Fruit fly (Drosophila melanogaster): ENCODE measurements around the gene CG43814.

The CG43814 gene

dm6 chr2L:18789773-18790385, 15.3 kb downstream of the CG43814 start:
- TF ChIP-seq tj (GFP tag; optimal IDR thresholded peaks at IDR 0.05) (no peak), cic (GFP tag; optimal IDR thresholded peaks at IDR 0.05) (no peak), bab1 (GFP tag; optimal IDR thresholded peaks at IDR 0.05) (no peak), Crg-1 (GFP tag; optimal IDR thresholded peaks at IDR 0.05) (no peak), CG7045 (GFP tag; optimal IDR thresholded peaks at IDR 0.05) (no peak), CG5204 (GFP tag; optimal IDR thresholded peaks at IDR 0.05) (no peak), Clk (GFP tag; optimal IDR thresholded peaks at IDR 0.05) (no peak), Mnt (GFP tag; optimal IDR thresholded peaks at IDR 0.05) (no peak), ovo (GFP tag; optimal IDR thresholded peaks at IDR 0.05) (no peak), CG1620 (GFP tag; optimal IDR thresholded peaks at IDR 0.05) (no peak), CG33017 (tag; optimal IDR thresholded peaks at IDR 0.05) (no peak), pad (GFP tag; optimal IDR thresholded peaks at IDR 0.05) (no peak), CG11617 (GFP tag; optimal IDR thresholded peaks at IDR 0.05) (no peak), toe (GFP tag; optimal IDR thresholded peaks at IDR 0.05) (no peak), CG7101 (tag; optimal IDR thresholded peaks at IDR 0.05) (no peak)

DNA sequence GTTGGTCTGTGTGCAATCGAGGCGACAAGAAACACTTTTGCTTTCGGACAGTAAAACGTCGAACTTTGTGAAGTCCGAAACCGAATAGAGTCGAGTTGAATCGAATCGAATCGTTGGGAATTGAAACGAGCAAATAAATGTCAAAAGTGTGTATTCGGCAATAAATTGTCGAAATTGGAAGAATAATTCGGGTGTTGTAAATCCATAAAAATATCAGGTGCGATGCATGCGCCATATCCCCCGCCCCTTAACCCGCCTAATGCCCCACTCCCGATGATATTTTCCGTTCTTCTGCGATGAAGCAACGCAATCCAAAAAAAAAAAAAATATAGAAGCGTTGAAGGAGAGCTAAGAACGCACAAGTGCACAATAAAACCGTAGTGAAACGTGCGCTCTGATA, 16.2 kb downstream of the CG43814 start:
- TF ChIP-seq toe (GFP tag; optimal IDR thresholded peaks at IDR 0.05): no peak
- no peak for TF ChIP-seq Hr96 (GFP tag; optimal IDR thresholded peaks at IDR 0.05)
- no peak for TF ChIP-seq CG14711 (tag; optimal IDR thresholded peaks at IDR 0.05)
- TF ChIP-seq pad (GFP tag; optimal IDR thresholded peaks at IDR 0.05): no peak
- TF ChIP-seq Clk (GFP tag; optimal IDR thresholded peaks at IDR 0.05): no peak
- TF ChIP-seq cic (GFP tag; optimal IDR thresholded peaks at IDR 0.05): no peak
- no peak for TF ChIP-seq CG1620 (GFP tag; optimal IDR thresholded peaks at IDR 0.05)
- TF ChIP-seq Mnt (GFP tag; optimal IDR thresholded peaks at IDR 0.05): no peak
- TF ChIP-seq cnc (optimal IDR thresholded peaks at IDR 0.05): no peak
- no peak for TF ChIP-seq bab1 (GFP tag; optimal IDR thresholded peaks at IDR 0.05)

dm6 chr2L:18787415-18787989, 17.6 kb downstream of the CG43814 start:
- TF ChIP-seq Clk (GFP tag; optimal IDR thresholded peaks at IDR 0.05) (no peak), CG7045 (GFP tag; optimal IDR thresholded peaks at IDR 0.05) (no peak), CG12768 (GFP tag; optimal IDR thresholded peaks at IDR 0.05) (no peak), Hr96 (GFP tag; optimal IDR thresholded peaks at IDR 0.05) (no peak), Mnt (GFP tag; optimal IDR thresholded peaks at IDR 0.05) (no peak), cic (GFP tag; optimal IDR thresholded peaks at IDR 0.05) (peak; percentile 22), CG14711 (tag; optimal IDR thresholded peaks at IDR 0.05) (no peak), cnc (optimal IDR thresholded peaks at IDR 0.05) (no peak)

DNA sequence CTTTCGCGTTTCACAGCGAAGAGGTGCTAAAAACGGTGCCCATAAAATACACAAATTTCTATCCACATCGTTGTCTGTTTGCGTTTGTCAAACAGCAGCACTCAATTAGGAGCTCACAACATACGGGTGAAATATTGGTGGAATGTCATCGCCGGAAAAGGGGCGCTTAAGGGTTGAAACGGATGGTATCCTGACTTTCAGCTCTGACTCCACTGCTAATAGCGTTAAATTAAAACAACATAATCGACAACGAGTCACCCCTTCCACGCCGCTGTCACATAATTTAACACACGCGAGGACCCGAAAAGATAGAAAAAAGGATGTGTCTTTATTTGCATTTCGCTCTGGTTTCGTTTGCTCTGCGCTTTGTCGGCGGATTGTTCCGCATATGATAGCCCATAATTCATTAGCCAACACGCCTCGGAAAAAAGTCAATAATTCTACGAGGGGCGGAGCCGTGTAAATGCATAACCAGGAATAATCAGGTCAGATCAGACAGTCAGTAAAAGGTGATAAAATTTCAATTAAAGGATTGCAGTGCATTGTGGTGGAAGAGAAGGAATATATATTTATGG, 20.0 kb downstream of the CG43814 start:
- no peak for TF ChIP-seq CG11617 (GFP tag; optimal IDR thresholded peaks at IDR 0.05)
- no peak for TF ChIP-seq CG5204 (GFP tag; optimal IDR thresholded peaks at IDR 0.05)
- TF ChIP-seq Hr96 (GFP tag; optimal IDR thresholded peaks at IDR 0.05): no peak
- no peak for TF ChIP-seq Crg-1 (GFP tag; optimal IDR thresholded peaks at IDR 0.05)
- no peak for TF ChIP-seq ovo (GFP tag; optimal IDR thresholded peaks at IDR 0.05)
- TF ChIP-seq CG7101 (tag; optimal IDR thresholded peaks at IDR 0.05): no peak
- TF ChIP-seq CG14711 (tag; optimal IDR thresholded peaks at IDR 0.05): no peak
- no peak for TF ChIP-seq CG12768 (GFP tag; optimal IDR thresholded peaks at IDR 0.05)
- no peak for TF ChIP-seq bab1 (GFP tag; optimal IDR thresholded peaks at IDR 0.05)
- no peak for TF ChIP-seq Mnt (GFP tag; optimal IDR thresholded peaks at IDR 0.05)
- TF ChIP-seq CG33017 (tag; optimal IDR thresholded peaks at IDR 0.05): no peak
- TF ChIP-seq tj (GFP tag; optimal IDR thresholded peaks at IDR 0.05): no peak
- no peak for TF ChIP-seq CG1620 (GFP tag; optimal IDR thresholded peaks at IDR 0.05)
- TF ChIP-seq Clk (GFP tag; optimal IDR thresholded peaks at IDR 0.05): no peak
- no peak for TF ChIP-seq cic (GFP tag; optimal IDR thresholded peaks at IDR 0.05)

DNA sequence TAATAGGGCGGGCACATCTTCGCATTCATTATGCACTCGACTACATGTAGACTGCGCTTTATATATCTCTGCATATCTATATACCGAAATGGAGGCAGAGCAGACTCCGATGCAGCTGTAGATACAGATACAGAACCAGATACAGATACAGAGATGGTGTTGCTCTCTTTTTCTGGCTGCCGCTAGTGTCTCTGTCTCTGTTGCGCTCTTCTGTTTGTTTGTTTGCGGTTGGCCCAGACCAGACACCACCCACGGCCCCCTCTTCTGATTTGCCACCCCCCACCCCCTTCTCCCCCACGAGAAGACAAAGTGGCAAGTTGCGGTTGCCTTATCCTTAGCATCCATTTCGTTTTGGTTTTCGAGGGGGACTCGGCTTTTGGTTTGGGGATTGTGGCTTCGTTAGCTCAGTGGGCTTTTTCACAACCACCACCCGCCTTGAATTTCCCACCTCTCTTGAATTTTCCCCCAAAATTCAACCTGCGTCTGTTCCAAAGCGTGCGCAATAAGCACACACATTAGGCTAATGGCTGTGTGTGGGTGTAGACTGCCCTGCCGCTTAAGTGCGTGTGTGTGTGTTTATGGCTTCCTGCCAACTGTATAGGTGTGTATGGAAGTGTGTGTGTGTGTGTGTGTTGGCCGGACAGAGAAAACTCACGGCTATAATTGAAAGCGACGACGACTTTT, 21.6 kb downstream of the CG43814 start:
- TF ChIP-seq Mnt (GFP tag; optimal IDR thresholded peaks at IDR 0.05): no peak
- TF ChIP-seq CG14711 (tag; optimal IDR thresholded peaks at IDR 0.05): no peak
- TF ChIP-seq CG33017 (tag; optimal IDR thresholded peaks at IDR 0.05): no peak
- no peak for TF ChIP-seq tj (GFP tag; optimal IDR thresholded peaks at IDR 0.05)
- no peak for TF ChIP-seq Crg-1 (GFP tag; optimal IDR thresholded peaks at IDR 0.05)
- no peak for TF ChIP-seq CG7101 (tag; optimal IDR thresholded peaks at IDR 0.05)
- TF ChIP-seq cic (GFP tag; optimal IDR thresholded peaks at IDR 0.05): no peak
- TF ChIP-seq CG1620 (GFP tag; optimal IDR thresholded peaks at IDR 0.05): no peak
- TF ChIP-seq pad (GFP tag; optimal IDR thresholded peaks at IDR 0.05): no peak
- no peak for TF ChIP-seq bab1 (GFP tag; optimal IDR thresholded peaks at IDR 0.05)
- no peak for TF ChIP-seq Hr96 (GFP tag; optimal IDR thresholded peaks at IDR 0.05)
- TF ChIP-seq ovo (GFP tag; optimal IDR thresholded peaks at IDR 0.05): no peak

- TF ChIP-seq tj (GFP tag; optimal IDR thresholded peaks at IDR 0.05): no peak
- peak; percentile 15 for TF ChIP-seq pad (GFP tag; optimal IDR thresholded peaks at IDR 0.05)
- TF ChIP-seq CG33017 (tag; optimal IDR thresholded peaks at IDR 0.05): no peak
Measured at dm6 chr2L:18782936-18783335, 22.2 kb downstream of the CG43814 start.

Measured in whole organism, adult.